Fruit fly (Drosophila melanogaster): Measurements from ENCODE around the gene Drep4.

dm6 chr2L:13265776-13266175 lies 20.5 kb downstream of the Drep4 start, which contains the start of gene CG31848:
- TF ChIP-seq Sox102F (GFP tag; optimal IDR thresholded peaks at IDR 0.05), result no peak
- TF ChIP-seq OdsH (GFP tag; optimal IDR thresholded peaks at IDR 0.05), result no peak
- TF ChIP-seq Hr38 (GFP tag; optimal IDR thresholded peaks at IDR 0.05), result no peak

Data from whole organism, prepupa.